Worm (Caenorhabditis elegans) whole organism, L4/young adult: ENCODE results near the gene cnb-1.

Experiments
- W03F9.2 ChIP-seq: fragments of 150-350 bp; optimal IDR thresholded peaks from 2 replicates; lab custom pipeline; 2014; ENCODE audit warnings: missing biosample characterization, missing genetic modification characterization
- dao-5 ChIP-seq: sonication (generic microtip); optimal IDR thresholded peaks from 2 replicates; lab custom pipeline; 2016; ENCODE audit warnings: missing genotype, missing genetic modification characterization, moderate library complexity, missing compliant biosample characterization
- him-1 ChIP-seq: sonication (generic microtip); optimal IDR thresholded peaks from 2 replicates; lab custom pipeline; 2016; ENCODE audit warnings: missing genotype, missing genetic modification reagents, missing genetic modification characterization, missing compliant biosample characterization

ce11 chrV:11385060-11385459, 9.5 kb downstream of the cnb-1 start, which contains the start of gene col-154:
- no peak for TF ChIP-seq him-1
- no peak for TF ChIP-seq dao-5
- no peak for TF ChIP-seq W03F9.2 (tag; lab: Kevin White, UChicago)
